Fruit fly (Drosophila melanogaster) whole organism, wandering third instar larva: ENCODE results near the gene Nca.

ENCODE experiments used
- GATAd ChIP-seq: sonication (Bioruptor generic); optimal IDR thresholded peaks from 2 replicates; lab custom pipeline; 2016; ENCODE audit warnings: missing biosample characterization, missing genetic modification characterization
- Vsx2 ChIP-seq: fragments of 200-300, 225-300 bp; sonication (Bioruptor generic); optimal IDR thresholded peaks from 2 replicates; lab custom pipeline; 2018; ENCODE audit warnings: missing biosample characterization, missing genetic modification characterization; ENCODE audit not compliant: partially characterized antibody
- ey ChIP-seq: fragments of 200-800 bp; sonication (Bioruptor generic); optimal IDR thresholded peaks from 2 replicates; lab custom pipeline; 2016; ENCODE audit warnings: missing biosample characterization, missing genetic modification characterization
- h ChIP-seq: fragments of 200-800 bp; sonication (Bioruptor generic); optimal IDR thresholded peaks from 3 replicates; lab custom pipeline; 2016; ENCODE audit warnings: missing biosample characterization, mild to moderate bottlenecking, missing genetic modification characterization

- TF ChIP-seq ey (GFP tag; lab: Kevin White, UChicago) (no peak), Vsx2 (GFP tag; lab: Kevin White, UChicago) (no peak), GATAd (GFP tag; lab: Kevin White, UChicago) (no peak), h (GFP tag; lab: Kevin White, UChicago) (no peak)
Measured at dm6 chr3L:19979592-19979991, 12.1 kb upstream of the Nca start, which contains the start of gene CG14182.
